Fruit fly (Drosophila melanogaster): ENCODE data around the gene Lectin-galC1.

Lectin-galC1 gene

DNA sequence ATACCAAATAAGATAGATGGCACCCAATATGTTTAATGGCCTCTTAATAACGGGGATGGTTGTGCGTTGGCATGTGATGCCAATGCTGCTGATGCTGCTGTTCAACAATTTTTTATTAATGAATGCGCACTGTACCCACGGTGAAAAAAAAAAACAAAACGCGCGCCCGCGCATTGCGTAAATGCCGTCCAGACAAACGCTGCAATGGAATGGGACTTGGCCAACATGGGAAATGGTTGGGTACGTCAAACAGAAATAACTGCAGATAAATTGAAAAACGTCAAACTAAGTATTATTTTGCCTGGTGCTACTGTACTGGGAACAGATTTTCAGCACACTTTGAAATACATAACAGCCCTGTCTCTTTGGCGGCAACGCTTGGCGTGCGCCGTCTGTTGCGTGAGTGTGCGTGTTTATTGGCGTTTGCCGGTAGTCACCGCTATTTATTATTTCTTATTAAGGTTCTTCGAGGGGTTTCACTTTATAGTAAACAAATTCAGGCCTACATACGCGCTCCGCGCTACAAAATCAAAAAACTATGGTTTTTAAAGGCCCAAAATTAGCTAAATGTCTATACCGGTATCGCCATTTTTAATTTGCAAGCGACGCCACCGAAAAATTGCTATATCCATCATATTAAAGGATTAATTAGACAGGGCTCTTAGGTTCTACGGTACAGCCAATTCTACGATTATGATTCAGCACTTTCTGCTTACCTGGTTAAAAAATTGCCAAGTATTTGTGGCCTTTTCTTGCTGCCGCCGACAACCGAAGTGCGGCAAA is 35.5 kb downstream of the Lectin-galC1 start (continued):
- TF ChIP-seq slbo (GFP tag; IDR thresholded peaks at IDR 0.05): peak; percentile 60
- TF ChIP-seq bowl (GFP tag; IDR thresholded peaks at IDR 0.05): no peak
- peak; percentile 66; the same call in 1 of the 2 replicates for TF ChIP-seq Adf1 (GFP tag; IDR thresholded peaks at IDR 0.05)
- TF ChIP-seq repo (GFP tag; optimal IDR thresholded peaks at IDR 0.05): no peak
- peak; percentile 14; the same call in 1 of the 2 replicates for TF ChIP-seq Lim3 (GFP tag; IDR thresholded peaks at IDR 0.05)
- no peak for TF ChIP-seq Doc3 (GFP tag; IDR thresholded peaks at IDR 0.05; ENCODE audit: partially characterized antibody)
- TF ChIP-seq lilli (GFP tag; optimal IDR thresholded peaks at IDR 0.05): peak; percentile 40
- TF ChIP-seq Myb (GFP tag; optimal IDR thresholded peaks at IDR 0.05): peak; percentile 36
- no peak for TF ChIP-seq CG32767 (GFP tag; IDR thresholded peaks at IDR 0.05)
- TF ChIP-seq sr (GFP tag; IDR thresholded peaks at IDR 0.05): no peak
- no peak for TF ChIP-seq crol (GFP tag; IDR thresholded peaks at IDR 0.05)
- TF ChIP-seq H2.0 (GFP tag; IDR thresholded peaks at IDR 0.05): no peak
- TF ChIP-seq CG4404 (GFP tag; IDR thresholded peaks at IDR 0.05): no peak
- no peak for TF ChIP-seq CG9876 (GFP tag; optimal IDR thresholded peaks at IDR 0.05)
- TF ChIP-seq so (GFP tag; IDR thresholded peaks at IDR 0.05): no peak
- TF ChIP-seq YL-1 (GFP tag; optimal IDR thresholded peaks at IDR 0.05): no peak
- no peak; the same call in 2 of the 3 replicates for TF ChIP-seq CG14050 (GFP tag; IDR thresholded peaks at IDR 0.05)
- no peak for TF ChIP-seq CG12769 (tag; optimal IDR thresholded peaks at IDR 0.05)
- no peak for TF ChIP-seq ham (GFP tag; IDR thresholded peaks at IDR 0.05)
- TF ChIP-seq dysf (GFP tag; IDR thresholded peaks at IDR 0.05): peak; percentile 54; the same call in 2 of the 3 replicates
- no peak for TF ChIP-seq Hey (tag; optimal IDR thresholded peaks at IDR 0.05)
- TF ChIP-seq CG12236 (GFP tag; optimal IDR thresholded peaks at IDR 0.05): no peak
- TF ChIP-seq sob (GFP tag; IDR thresholded peaks at IDR 0.05): 0 out of 2 replicates have a peak, but pooled peaks have one; percentile 29
- no peak for TF ChIP-seq zfh2 (GFP tag; optimal IDR thresholded peaks at IDR 0.05)
- no peak for TF ChIP-seq jigr1 (GFP tag; IDR thresholded peaks at IDR 0.05)
- TF ChIP-seq CG13894 (tag; optimal IDR thresholded peaks at IDR 0.05): no peak
- no peak for TF ChIP-seq kah (GFP tag; optimal IDR thresholded peaks at IDR 0.05)
- no peak for TF ChIP-seq ase (GFP tag; IDR thresholded peaks at IDR 0.05)
- TF ChIP-seq Fer2 (tag; optimal IDR thresholded peaks at IDR 0.05): no peak
- TF ChIP-seq CG9727 (GFP tag; optimal IDR thresholded peaks at IDR 0.05): no peak
- TF ChIP-seq CG16779 (GFP tag; IDR thresholded peaks at IDR 0.05): 0 out of 2 replicates have a peak, but pooled peaks have one; percentile 3
- TF ChIP-seq ewg (GFP tag; optimal IDR thresholded peaks at IDR 0.05): peak; percentile 87
- no peak for TF ChIP-seq CG7357 (GFP tag; IDR thresholded peaks at IDR 0.05)
- TF ChIP-seq CG5245 (GFP tag; optimal IDR thresholded peaks at IDR 0.05): no peak
- TF ChIP-seq HLH3B (GFP tag; IDR thresholded peaks at IDR 0.05): no peak
- no peak for TF ChIP-seq ssp (GFP tag; IDR thresholded peaks at IDR 0.05)
- peak; percentile 42; the same call in 1 of the 2 replicates for TF ChIP-seq Ptx1 (GFP tag; IDR thresholded peaks at IDR 0.05)
- TF ChIP-seq Opbp (GFP tag; IDR thresholded peaks at IDR 0.05; ENCODE audit: partially characterized antibody): no peak; the same call in 1 of the 3 replicates
- TF ChIP-seq CG8944 (GFP tag; optimal IDR thresholded peaks at IDR 0.05): no peak
- no peak for TF ChIP-seq Nf-YC (tag; optimal IDR thresholded peaks at IDR 0.05)
- no peak for TF ChIP-seq Fer3 (tag; optimal IDR thresholded peaks at IDR 0.05)
- TF ChIP-seq disco-r (GFP tag; optimal IDR thresholded peaks at IDR 0.05): no peak
- TF ChIP-seq sd (tag; optimal IDR thresholded peaks at IDR 0.05): peak; percentile 30
- TF ChIP-seq en (GFP tag; optimal IDR thresholded peaks at IDR 0.05): no peak
- no peak for TF ChIP-seq CG6254 (GFP tag; optimal IDR thresholded peaks at IDR 0.05)
- TF ChIP-seq kni (GFP tag; optimal IDR thresholded peaks at IDR 0.05): no peak
- TF ChIP-seq tin (GFP tag; optimal IDR thresholded peaks at IDR 0.05): peak; percentile 43
- no peak for TF ChIP-seq CG9817 (tag; optimal IDR thresholded peaks at IDR 0.05)
- peak; percentile 41 for TF ChIP-seq CG17359 (tag; optimal IDR thresholded peaks at IDR 0.05)
- TF ChIP-seq fu2 (GFP tag; optimal IDR thresholded peaks at IDR 0.05): no peak
- no peak for TF ChIP-seq CG7271 (tag; optimal IDR thresholded peaks at IDR 0.05)

Data from whole organism, embryonic.